Worm (Caenorhabditis elegans) whole organism, L4/young adult: ENCODE results near the gene ZK686.2.

Source experiments
- W03F9.2 ChIP-seq: fragments of 150-350 bp; optimal IDR thresholded peaks from 2 replicates; lab custom pipeline; 2014; ENCODE audit warnings: missing biosample characterization, missing genetic modification characterization
- dao-5 ChIP-seq: sonication (generic microtip); optimal IDR thresholded peaks from 2 replicates; lab custom pipeline; 2016; ENCODE audit warnings: missing genotype, missing genetic modification characterization, moderate library complexity, missing compliant biosample characterization
- him-1 ChIP-seq: sonication (generic microtip); optimal IDR thresholded peaks from 2 replicates; lab custom pipeline; 2016; ENCODE audit warnings: missing genotype, missing genetic modification reagents, missing genetic modification characterization, missing compliant biosample characterization

Gene ZK686.2

ce11 chrIII:7765974-7766373 is at the start of gene ZK686.2:
ZK686.2 (minus strand) TSS chrIII:7766052.
- TF ChIP-seq W03F9.2 (tag; lab: Kevin White, UChicago) (no peak), dao-5 (no peak), him-1 (no peak)

- no peak for TF ChIP-seq W03F9.2 (tag; lab: Kevin White, UChicago)
- TF ChIP-seq him-1, result no peak
- no peak for TF ChIP-seq dao-5
Observed at ce11 chrIII:7815056-7815366, 49.2 kb upstream of the ZK686.2 start.

DNA sequence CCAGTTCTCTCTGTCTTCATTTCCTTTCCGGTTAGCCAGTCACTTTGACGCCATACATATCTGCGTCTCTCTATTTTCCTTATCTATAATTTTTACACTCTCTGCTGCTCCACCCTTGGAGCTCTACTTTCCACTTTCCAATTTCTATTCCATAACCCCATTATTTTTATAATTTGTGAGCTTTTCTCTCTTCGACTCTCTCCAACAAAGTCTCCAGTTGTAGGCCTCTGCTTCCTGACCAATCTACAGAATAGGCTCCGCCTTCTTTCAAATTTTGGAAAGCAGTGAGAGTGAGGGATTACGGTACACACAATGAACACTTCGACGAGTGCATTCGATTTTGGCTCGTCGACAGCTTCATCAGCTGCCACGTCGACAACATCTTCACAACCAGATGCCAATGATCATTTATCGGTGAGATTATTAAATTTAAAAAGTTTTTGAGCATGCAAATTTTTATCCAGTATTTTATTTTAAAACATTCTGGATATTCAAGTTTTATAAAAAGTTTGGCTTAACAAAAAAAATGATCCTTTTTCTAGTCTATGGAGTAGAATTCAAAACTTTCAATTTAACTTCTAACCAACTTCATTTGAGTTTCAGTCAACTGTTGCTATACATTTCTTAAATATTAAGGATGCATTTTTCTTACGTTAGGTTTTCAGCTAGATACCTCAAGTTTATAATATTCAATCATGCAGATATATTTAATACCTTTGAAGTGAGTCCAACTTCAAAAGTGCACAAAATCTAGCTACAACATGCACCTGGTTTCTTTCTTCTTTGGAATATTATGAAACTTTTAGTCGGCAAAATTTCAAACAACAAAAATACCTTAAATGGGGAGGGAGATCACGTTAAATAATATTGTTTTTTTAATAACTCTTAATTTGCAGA is 48.6 kb upstream of the ZK686.2 start, which contains the start of gene egl-5:
Gene egl-5 (plus strand): TSS at position 216 of the 897 bp plus-strand sequence.
- TF ChIP-seq him-1 (no peak), dao-5 (no peak), W03F9.2 (tag; lab: Kevin White, UChicago) (no peak)

DNA sequence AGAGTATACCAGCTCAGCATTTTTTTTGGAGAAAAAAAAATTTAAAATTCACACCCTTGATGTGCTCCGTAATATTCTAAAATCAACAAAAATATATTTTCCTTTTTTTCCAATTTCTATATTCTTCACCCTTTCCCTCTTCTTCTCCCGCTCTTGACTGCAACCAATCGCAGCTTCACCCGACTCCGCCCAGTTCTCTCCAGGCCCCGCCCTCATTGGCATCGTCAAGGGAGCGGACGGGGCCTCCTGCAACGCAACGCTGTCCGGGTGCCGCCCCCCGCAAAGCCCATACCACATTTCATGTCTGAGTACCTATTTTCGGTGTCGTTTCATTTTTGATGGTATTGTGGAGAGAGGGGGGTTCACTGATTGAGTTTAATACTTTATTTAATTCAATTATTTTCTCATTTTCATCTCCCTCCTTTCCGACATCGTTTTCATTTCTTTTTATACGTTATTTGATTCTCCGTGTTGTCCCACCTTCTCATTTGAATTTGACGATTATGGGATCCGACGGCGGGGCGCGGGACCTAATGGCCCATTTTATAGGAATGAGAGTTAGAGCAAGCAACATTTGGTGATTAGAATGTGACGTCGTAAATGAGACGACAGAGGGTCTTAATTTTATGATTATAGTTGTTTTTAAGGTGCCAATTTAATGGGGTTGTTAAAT is 46.5 kb upstream of the ZK686.2 start:
- no peak for TF ChIP-seq him-1
- TF ChIP-seq W03F9.2 (tag; lab: Kevin White, UChicago), result no peak
- TF ChIP-seq dao-5, result no peak

ce11 chrIII:7809033-7809432 is 43.2 kb upstream of the ZK686.2 start:
- TF ChIP-seq W03F9.2 (tag; lab: Kevin White, UChicago) (no peak), dao-5 (no peak), him-1 (no peak)

DNA sequence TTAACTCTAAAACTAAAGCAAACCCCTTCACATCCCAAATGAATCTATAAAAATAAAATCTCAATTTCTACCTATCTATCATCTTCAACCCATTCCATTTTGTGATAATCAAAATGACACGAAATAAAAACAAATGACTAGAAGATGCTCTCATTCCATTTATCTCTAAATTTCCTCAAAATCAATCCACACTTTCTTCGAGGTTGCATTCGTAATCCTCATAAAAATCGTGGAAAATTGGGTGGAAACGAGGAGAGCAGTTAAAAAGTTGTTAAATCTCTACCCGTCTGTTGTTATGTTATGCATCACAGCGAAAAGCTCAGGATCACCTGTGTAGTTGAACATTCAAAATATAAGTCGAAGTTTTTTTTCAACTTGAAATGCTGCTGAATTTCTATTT is 41.1 kb upstream of the ZK686.2 start:
- TF ChIP-seq W03F9.2 (tag; lab: Kevin White, UChicago) (no peak), him-1 (no peak), dao-5 (no peak)

ce11 chrIII:7805253-7805652 is 39.4 kb upstream of the ZK686.2 start:
- no peak for TF ChIP-seq dao-5
- no peak for TF ChIP-seq W03F9.2 (tag; lab: Kevin White, UChicago)
- TF ChIP-seq him-1, result no peak

DNA sequence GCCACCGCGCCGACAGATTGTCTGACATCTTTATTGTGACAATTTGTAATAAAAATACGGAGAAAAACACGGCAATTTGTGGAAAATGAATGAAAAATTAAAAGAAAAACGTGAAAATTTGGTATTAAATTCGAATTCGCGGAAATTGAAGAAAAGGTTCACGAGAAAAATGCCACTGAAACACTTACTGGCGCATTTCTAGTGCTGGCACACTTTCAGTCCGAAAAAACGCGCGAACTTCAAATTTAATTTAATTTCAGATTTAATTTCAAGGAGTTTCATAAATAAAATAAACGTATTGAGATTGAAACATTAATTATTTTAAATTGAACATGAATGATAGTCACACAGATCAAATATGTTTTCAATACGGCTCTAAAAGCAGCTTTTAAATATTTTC is 29.5 kb upstream of the ZK686.2 start, which contains the start of gene cyk-7:
Gene cyk-7 (minus strand): TSS at position 99 of the 400 bp plus-strand sequence.
- TF ChIP-seq dao-5 (no peak), him-1 (no peak), W03F9.2 (tag; lab: Kevin White, UChicago) (no peak)

- TF ChIP-seq W03F9.2 (tag; lab: Kevin White, UChicago), result no peak
- TF ChIP-seq him-1, result no peak
- no peak for TF ChIP-seq dao-5
Observed at ce11 chrIII:7792970-7793369, 27.1 kb upstream of the ZK686.2 start.

DNA sequence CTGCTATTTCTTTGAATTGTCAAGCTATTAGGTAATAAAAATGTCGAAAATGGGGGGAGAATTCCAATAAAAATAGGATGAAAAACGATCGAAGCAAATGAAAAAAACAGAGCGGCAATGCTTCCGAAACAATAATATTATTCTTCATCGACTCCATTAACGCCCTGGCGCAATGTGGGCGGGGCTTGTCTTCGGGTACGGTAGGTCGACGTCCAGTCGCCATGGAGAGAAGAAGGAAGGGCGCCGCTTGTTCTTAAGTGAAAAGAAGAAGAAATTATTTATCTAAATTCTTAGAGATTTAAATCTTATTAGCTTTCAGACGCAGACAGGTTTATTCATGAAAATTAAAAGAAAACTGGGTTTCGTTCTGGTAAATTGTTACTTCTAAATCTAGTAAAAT is 26.4 kb upstream of the ZK686.2 start:
- TF ChIP-seq him-1, result no peak
- no peak for TF ChIP-seq W03F9.2 (tag; lab: Kevin White, UChicago)
- no peak for TF ChIP-seq dao-5

DNA sequence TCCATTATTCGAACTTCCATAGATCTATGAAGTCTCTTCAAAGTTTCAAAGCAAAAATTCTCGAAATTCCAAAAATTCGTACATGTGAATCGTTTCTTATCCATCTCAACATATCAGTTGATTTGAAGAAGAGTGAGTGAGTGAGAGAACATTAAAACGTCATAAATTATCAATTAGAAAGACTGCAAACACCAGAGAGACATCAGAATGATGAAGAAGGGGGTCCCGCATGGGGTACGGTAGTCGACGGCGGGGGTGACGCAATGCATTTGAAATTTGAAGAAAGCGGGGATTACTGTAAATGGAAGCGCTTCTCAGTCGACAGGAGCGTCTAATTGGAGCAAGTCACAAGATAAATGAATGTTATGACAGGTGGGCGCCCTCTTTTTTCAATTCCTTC is 24.7 kb upstream of the ZK686.2 start:
- TF ChIP-seq him-1, result no peak
- TF ChIP-seq dao-5, result no peak
- no peak for TF ChIP-seq W03F9.2 (tag; lab: Kevin White, UChicago)

DNA sequence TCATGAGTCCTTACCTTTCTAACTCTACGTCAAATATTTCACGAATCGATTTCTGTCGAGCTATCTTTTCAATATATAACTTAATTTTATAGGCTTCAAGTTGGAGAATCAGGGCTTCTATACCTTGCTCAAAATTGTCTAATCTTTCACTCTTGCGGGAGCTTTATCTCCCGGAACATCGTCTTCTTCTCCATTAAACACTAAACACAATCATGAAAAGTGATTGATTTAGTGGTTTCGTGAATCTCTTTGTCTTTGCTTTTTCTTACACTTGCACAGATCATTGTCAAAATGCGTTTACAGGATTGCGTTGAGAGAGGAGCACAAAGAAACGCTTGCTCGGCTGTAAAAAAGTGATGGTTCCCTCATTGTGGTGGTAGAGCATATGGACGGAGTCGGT is 22.6 kb upstream of the ZK686.2 start:
- no peak for TF ChIP-seq dao-5
- no peak for TF ChIP-seq him-1
- TF ChIP-seq W03F9.2 (tag; lab: Kevin White, UChicago), result no peak

ce11 chrIII:7784201-7784600 is 18.3 kb upstream of the ZK686.2 start:
- no peak for TF ChIP-seq him-1
- no peak for TF ChIP-seq dao-5
- TF ChIP-seq W03F9.2 (tag; lab: Kevin White, UChicago), result no peak

ce11 chrIII:7783354-7783753 is 17.5 kb upstream of the ZK686.2 start, which contains the start of gene mab-5:
mab-5 (minus strand) TSS chrIII:7783454.
- no peak for TF ChIP-seq dao-5

ce11 chrIII:7780566-7781238 is 14.8 kb upstream of the ZK686.2 start:
- no peak for TF ChIP-seq dao-5
- no peak for TF ChIP-seq him-1
- no peak for TF ChIP-seq W03F9.2 (tag; lab: Kevin White, UChicago)
